Worm (Caenorhabditis elegans) whole organism, L2 larva: ENCODE results near the gene ZK795.3.

ENCODE experiments used
- F13H6.1 ChIP-seq: sonication (generic microtip); optimal IDR thresholded peaks from 2 replicates; lab custom pipeline; 2016; ENCODE audit warnings: missing genetic modification characterization, missing compliant biosample characterization
- aly-2 ChIP-seq: fragments of 150-350 bp; optimal IDR thresholded peaks from 2 replicates; lab custom pipeline; 2014; ENCODE audit warnings: missing biosample characterization, missing genetic modification characterization
- ama-1 ChIP-seq: fragments of 150-350 bp; optimal IDR thresholded peaks from 2 replicates; lab custom pipeline; 2018; ENCODE audit warnings: inconsistent platforms
- elt-1 ChIP-seq: fragments of 150-350 bp; optimal IDR thresholded peaks from 2 replicates; lab custom pipeline; 2014; ENCODE audit warnings: missing biosample characterization, missing genetic modification characterization
- lin-13 ChIP-seq: fragments of 150-350 bp; optimal IDR thresholded peaks from 2 replicates; lab custom pipeline; 2014; ENCODE audit warnings: missing biosample characterization, missing genetic modification reagents, missing genetic modification characterization
- lsy-2 ChIP-seq, 2 experiments: fragments of 150-350 bp in 1 of 2; sonication (generic microtip) in 1 of 2; optimal IDR thresholded peaks; 2 replicates each; lab custom pipeline; 2014 to 2017; ENCODE audit warnings: missing biosample characterization in 2 of 2, missing genetic modification characterization in 2 of 2
- nhr-11 ChIP-seq: fragments of 150-350 bp; optimal IDR thresholded peaks from 2 replicates; lab custom pipeline; 2014; ENCODE audit warnings: missing biosample characterization, missing genetic modification characterization
- peb-1 ChIP-seq: fragments of 150-350 bp; optimal IDR thresholded peaks from 2 replicates; lab custom pipeline; 2014; ENCODE audit warnings: missing biosample characterization, missing genetic modification characterization
- unc-62 ChIP-seq: fragments of 150-350 bp; optimal IDR thresholded peaks from 2 replicates; lab custom pipeline; 2014; ENCODE audit warnings: missing biosample characterization, missing genetic modification reagents, missing genetic modification characterization
- ztf-11 ChIP-seq: sonication (generic microtip); optimal IDR thresholded peaks from 2 replicates; lab custom pipeline; 2017; ENCODE audit warnings: missing biosample characterization, missing genetic modification characterization

DNA sequence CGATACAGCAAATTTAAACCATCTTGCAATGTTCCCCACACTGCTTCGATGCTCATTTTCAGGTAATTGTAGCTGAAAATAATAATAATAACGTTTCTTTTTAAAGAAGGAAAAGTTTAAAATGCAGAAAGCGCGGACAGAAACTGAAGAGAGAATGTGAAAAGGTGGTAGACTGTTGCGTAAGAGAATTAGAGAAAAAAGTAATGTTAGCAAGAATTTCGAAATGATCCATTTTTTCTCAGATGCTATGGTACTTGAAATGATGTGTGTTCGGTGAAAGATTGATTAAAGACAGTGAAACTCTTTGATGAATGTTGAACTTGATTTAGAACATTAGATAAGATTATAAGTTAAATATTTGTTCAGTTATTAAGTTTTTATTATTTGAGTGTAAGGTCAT, 31.2 kb downstream of the ZK795.3 start, which contains the start of gene cul-6:
- TF ChIP-seq aly-2, result no peak
- TF ChIP-seq nhr-11 (tag; lab: Kevin White, UChicago), result no peak
- TF ChIP-seq unc-62 (GFP tag; lab: Kevin White, UChicago), result no peak
- no peak for TF ChIP-seq F13H6.1 (tag; lab: Kevin White, UChicago)
- TF ChIP-seq peb-1 (tag; lab: Kevin White, UChicago), result no peak
- TF ChIP-seq lin-13 (GFP tag; lab: Kevin White, UChicago), result no peak
- TF ChIP-seq ama-1 (lab: Kevin White, UChicago), result no peak
- TF ChIP-seq elt-1 (tag; lab: Kevin White, UChicago), result no peak
- TF ChIP-seq ztf-11 (tag; lab: Kevin White, UChicago), result no peak
- TF ChIP-seq lsy-2 (tag; optimal IDR thresholded peaks at IDR 0.05; lab: Kevin White, UChicago), result no peak
